Fruit fly (Drosophila melanogaster): Measurements from ENCODE around the gene CG11537.

CG11537 gene

dm6 chr3L:3106908-3107821 lies 36.1 kb downstream of the CG11537 start, which contains the start of gene Cht7 (continued):
- TF ChIP-seq CG7271 (tag; optimal IDR thresholded peaks at IDR 0.05): no peak
- TF ChIP-seq CG15269 (tag; optimal IDR thresholded peaks at IDR 0.05): peak; percentile 94
- TF ChIP-seq ATbp (GFP tag; optimal IDR thresholded peaks at IDR 0.05): peak; percentile 91
- TF ChIP-seq Abd-B (GFP tag; optimal IDR thresholded peaks at IDR 0.05): peak; percentile 84
- TF ChIP-seq CG17359 (tag; optimal IDR thresholded peaks at IDR 0.05): peak; percentile 80
- TF ChIP-seq CG12155 (GFP tag; optimal IDR thresholded peaks at IDR 0.05): peak; percentile 76
- TF ChIP-seq gsb-n (tag; optimal IDR thresholded peaks at IDR 0.05): peak; percentile 88
- TF ChIP-seq CG11093 (GFP tag; IDR thresholded peaks at IDR 0.05): peak; percentile 78; the same call in 2 of the 3 replicates
- peak; percentile 82 for TF ChIP-seq CG14050 (GFP tag; IDR thresholded peaks at IDR 0.05)
- peak; percentile 32 for TF ChIP-seq slou (GFP tag; optimal IDR thresholded peaks at IDR 0.05)
- peak; percentile 90 for TF ChIP-seq lilli (GFP tag; optimal IDR thresholded peaks at IDR 0.05)
- TF ChIP-seq CG3407 (GFP tag; optimal IDR thresholded peaks at IDR 0.05): peak; percentile 76
- TF ChIP-seq CG1602 (GFP tag; optimal IDR thresholded peaks at IDR 0.05): peak; percentile 80
- TF ChIP-seq CG15011 (GFP tag; optimal IDR thresholded peaks at IDR 0.05): peak; percentile 11
- TF ChIP-seq h (optimal IDR thresholded peaks at IDR 0.05): no peak
- peak; percentile 67 for TF ChIP-seq ase (GFP tag; IDR thresholded peaks at IDR 0.05)
- TF ChIP-seq caup (GFP tag; optimal IDR thresholded peaks at IDR 0.05; ENCODE audit: severe bottlenecking): peak; percentile 84
- peak; percentile 91 for TF ChIP-seq Sox102F (GFP tag; optimal IDR thresholded peaks at IDR 0.05)
- TF ChIP-seq CG18011 (GFP tag; optimal IDR thresholded peaks at IDR 0.05): peak; percentile 49
- TF ChIP-seq CG12104 (GFP tag; optimal IDR thresholded peaks at IDR 0.05): peak; percentile 53
- TF ChIP-seq ind (GFP tag; optimal IDR thresholded peaks at IDR 0.05): peak; percentile 77
- peak; percentile 62; the same call in 2 of the 3 replicates for TF ChIP-seq B-H1 (GFP tag; IDR thresholded peaks at IDR 0.05)
- no peak for TF ChIP-seq mld (GFP tag; IDR thresholded peaks at IDR 0.05; ENCODE audit: partially characterized antibody)
- TF ChIP-seq Max (GFP tag; optimal IDR thresholded peaks at IDR 0.05): peak; percentile 68
- no peak for TF ChIP-seq hb (GFP tag; IDR thresholded peaks at IDR 0.05; ENCODE audit: partially characterized antibody)
- TF ChIP-seq CG5953 (GFP tag; IDR thresholded peaks at IDR 0.05): peak; percentile 47; the same call in 1 of the 2 replicates
- peak; percentile 85 for TF ChIP-seq CG34422 (GFP tag; IDR thresholded peaks at IDR 0.05)
- TF ChIP-seq pnt (GFP tag; optimal IDR thresholded peaks at IDR 0.05): peak; percentile 54
- no peak for TF ChIP-seq Sry-δ (GFP tag; optimal IDR thresholded peaks at IDR 0.05)
- peak; percentile 93 for TF ChIP-seq CoRest (tag; optimal IDR thresholded peaks at IDR 0.05)
- 0 out of 2 replicates have a peak, but pooled peaks have one; percentile 17 for TF ChIP-seq cas (GFP tag; IDR thresholded peaks at IDR 0.05)
- no peak for TF ChIP-seq pfk (GFP tag; optimal IDR thresholded peaks at IDR 0.05)
- peak; percentile 87 for TF ChIP-seq phol (tag; optimal IDR thresholded peaks at IDR 0.05)
- peak; percentile 91 for TF ChIP-seq grau (tag; optimal IDR thresholded peaks at IDR 0.05)
- TF ChIP-seq chif (GFP tag; optimal IDR thresholded peaks at IDR 0.05): peak; percentile 71 to 77
- TF ChIP-seq CG12299 (tag; optimal IDR thresholded peaks at IDR 0.05): peak; percentile 84
- TF ChIP-seq ato (GFP tag; IDR thresholded peaks at IDR 0.05; ENCODE audit: partially characterized antibody): no peak
- peak; percentile 89 for TF ChIP-seq tgo (GFP tag; IDR thresholded peaks at IDR 0.05)
- TF ChIP-seq lbe (GFP tag; optimal IDR thresholded peaks at IDR 0.05): peak; percentile 57
- no peak for TF ChIP-seq pan (optimal IDR thresholded peaks at IDR 0.05)
- TF ChIP-seq pan (GFP tag; optimal IDR thresholded peaks at IDR 0.05 in 1 of 2, IDR thresholded peaks at IDR 0.05 in 1 of 2): peak in 1 of 2 experiments; percentile 73
- TF ChIP-seq dmrt11E (tag; optimal IDR thresholded peaks at IDR 0.05): peak; percentile 78
- no peak for TF ChIP-seq cg (GFP tag; optimal IDR thresholded peaks at IDR 0.05)
- TF ChIP-seq CG6689 (GFP tag; IDR thresholded peaks at IDR 0.05): peak; percentile 91
- no peak for TF ChIP-seq CG2129 (GFP tag; IDR thresholded peaks at IDR 0.05; ENCODE audit: partially characterized antibody)
- peak; percentile 81 for TF ChIP-seq chn (GFP tag; optimal IDR thresholded peaks at IDR 0.05)
- TF ChIP-seq rib (GFP tag; IDR thresholded peaks at IDR 0.05): peak; percentile 42; the same call in 1 of the 2 replicates
- peak; percentile 80 for TF ChIP-seq CG7372 (GFP tag; IDR thresholded peaks at IDR 0.05)

Measured in whole organism, embryonic.